Worm (Caenorhabditis elegans): ENCODE measurements around the gene bir-1.

DNA sequence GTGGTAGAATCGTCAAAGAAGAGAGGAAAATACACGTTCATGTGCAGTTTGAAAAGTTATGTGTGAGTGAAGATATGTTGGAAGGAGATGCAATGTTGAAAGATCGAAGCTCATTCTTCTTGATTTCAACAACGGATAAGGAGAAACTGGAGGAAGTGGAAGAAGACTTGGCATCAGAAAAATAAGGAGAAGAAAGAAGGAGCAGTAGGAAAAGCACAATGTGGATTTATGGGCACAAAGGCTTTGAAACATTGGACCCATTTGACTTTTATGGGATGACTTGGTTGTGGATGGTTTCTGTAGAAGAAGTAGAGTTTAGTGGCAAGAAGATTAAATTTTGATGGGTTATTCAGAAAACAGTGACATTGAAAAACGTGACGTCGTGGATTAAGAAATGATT, 24.2 kb upstream of the bir-1 start:
- TF ChIP-seq tbx-11 (GFP tag; IDR thresholded peaks at IDR 0.05) (no peak), sea-1 (GFP tag; conservative IDR thresholded peaks at IDR 0.05) (no peak), tbx-37 (GFP tag; conservative IDR thresholded peaks at IDR 0.05) (no peak), ceh-13 (GFP tag; optimal IDR thresholded peaks at IDR 0.05) (no peak), ama-1 (optimal IDR thresholded peaks at IDR 0.05) (no peak), pes-1 (GFP tag; IDR thresholded peaks at IDR 0.05) (no peak), ets-7 (tag; optimal IDR thresholded peaks at IDR 0.05) (no peak)
